Fruit fly (Drosophila melanogaster) whole organism, embryonic: ENCODE results near the gene CG14642.

Experiments used
- CG18619 ChIP-seq: fragments of 200-800 bp; sonication (Bioruptor generic); optimal IDR thresholded peaks from 3 replicates; lab custom pipeline; 2017; ENCODE audit warnings: missing biosample characterization, mild to moderate bottlenecking, missing genetic modification characterization
- CG3163 ChIP-seq: fragments of 200-800 bp; sonication (Bioruptor generic); optimal IDR thresholded peaks from 3 replicates; lab custom pipeline; 2016; ENCODE audit warnings: missing biosample characterization, missing genetic modification characterization
- CG6791 ChIP-seq: fragments of 200-800 bp; sonication (Bioruptor generic); IDR thresholded peaks from 3 replicates; pipeline ENCODE4 v1.3.6; 2022; ENCODE audit warnings: missing biosample characterization, missing genetic modification characterization; ENCODE audit not compliant: partially characterized antibody
- Nf-YB ChIP-seq: fragments of 200-800 bp; sonication (Bioruptor generic); optimal IDR thresholded peaks from 3 replicates; lab custom pipeline; 2019; ENCODE audit warnings: missing biosample characterization, mild to moderate bottlenecking, missing genetic modification characterization, moderate library complexity
- crol ChIP-seq: fragments of 200-800 bp; sonication (Bioruptor generic); IDR thresholded peaks from 2 replicates; pipeline ENCODE4 v1.3.6; 2022; ENCODE audit warnings: missing biosample characterization, missing genetic modification characterization
- kay ChIP-seq: fragments of 200-800 bp; sonication (Bioruptor generic); optimal IDR thresholded peaks from 2 replicates; lab custom pipeline; 2016; ENCODE audit warnings: missing biosample characterization, missing genetic modification characterization
- nerfin-2 ChIP-seq: fragments of 200-800 bp; sonication (Bioruptor generic); IDR thresholded peaks from 2 replicates; pipeline ENCODE4 v1.3.6; 2022; ENCODE audit warnings: missing biosample characterization, missing genetic modification characterization; ENCODE audit not compliant: partially characterized antibody
- peb ChIP-seq: fragments of 200-800 bp; sonication (Bioruptor generic); IDR thresholded peaks from 2 replicates; pipeline ENCODE4 v1.3.6; 2022; ENCODE audit warnings: missing biosample characterization, missing genetic modification characterization
- sna ChIP-seq: fragments of 200-800 bp; sonication (Bioruptor generic); IDR thresholded peaks from 2 replicates; pipeline ENCODE4 v1.3.6; 2022; ENCODE audit warnings: missing biosample characterization, missing genetic modification characterization; ENCODE audit not compliant: partially characterized antibody

- TF ChIP-seq sna, result no peak
- TF ChIP-seq CG6791 (GFP tag; lab: Robert Waterston, UW), result no peak
- no peak for TF ChIP-seq crol (GFP tag; lab: Robert Waterston, UW)
- TF ChIP-seq nerfin-2 (GFP tag; lab: Robert Waterston, UW), result no peak
- no peak for TF ChIP-seq peb (GFP tag; lab: Robert Waterston, UW)
- TF ChIP-seq CG3163 (GFP tag; lab: Kevin White, UChicago), result no peak
- no peak for TF ChIP-seq kay (GFP tag; lab: Kevin White, UChicago)
- TF ChIP-seq CG18619 (GFP tag; lab: Kevin White, UChicago), result no peak
- TF ChIP-seq Nf-YB (GFP tag; lab: Kevin White, UChicago), result no peak
Observed at dm6 chr3R:4233018-4233385, 9.5 kb downstream of the CG14642 start, which contains the start of gene abs.
